Worm (Caenorhabditis elegans) whole organism, early embryonic: Measurements from ENCODE around the gene D1005.4.

ENCODE experiments used
- B0310.2 ChIP-seq: sonication (generic microtip); optimal IDR thresholded peaks from 2 replicates; lab custom pipeline; 2016; ENCODE audit warnings: mild to moderate bottlenecking, missing genetic modification characterization, missing compliant biosample characterization
- F13C5.2 ChIP-seq: sonication (generic microtip); optimal IDR thresholded peaks from 2 replicates; lab custom pipeline; 2017; ENCODE audit warnings: mild to moderate bottlenecking, missing genetic modification characterization, inconsistent platforms, missing compliant biosample characterization
- aly-1 ChIP-seq: sonication (generic microtip); optimal IDR thresholded peaks from 2 replicates; lab custom pipeline; 2016; ENCODE audit warnings: missing genetic modification characterization, missing compliant biosample characterization
- ama-1 ChIP-seq: fragments of 150-350 bp; optimal IDR thresholded peaks from 2 replicates; lab custom pipeline; 2014
- ceh-13 ChIP-seq: fragments of 200-800 bp; sonication (Bioruptor generic); optimal IDR thresholded peaks from 2 replicates; lab custom pipeline; 2018; ENCODE audit warnings: mild to moderate bottlenecking, missing genetic modification characterization, missing compliant biosample characterization
- ceh-36 ChIP-seq: sonication (generic microtip); optimal IDR thresholded peaks from 2 replicates; lab custom pipeline; 2016; ENCODE audit warnings: missing genetic modification characterization, inconsistent platforms, missing compliant biosample characterization
- ets-7 ChIP-seq: sonication (generic microtip); optimal IDR thresholded peaks from 2 replicates; lab custom pipeline; 2016; ENCODE audit warnings: missing genotype, missing genetic modification characterization, missing compliant biosample characterization
- flt-1 ChIP-seq: fragments of 200-800 bp; sonication (Bioruptor generic); IDR thresholded peaks from 2 replicates; pipeline ENCODE4 v1.3.6; 2022; ENCODE audit warnings: missing genetic modification characterization, missing compliant biosample characterization
- hmbx-1 ChIP-seq: sonication (generic microtip); optimal IDR thresholded peaks from 2 replicates; lab custom pipeline; 2016; ENCODE audit warnings: mild to moderate bottlenecking, missing genetic modification characterization, missing compliant biosample characterization
- hmg-4 ChIP-seq: fragments of 200-800 bp; sonication (Bioruptor generic); optimal IDR thresholded peaks from 2 replicates; lab custom pipeline; 2018; ENCODE audit warnings: mild to moderate bottlenecking, missing genetic modification characterization, missing compliant biosample characterization
- hnd-1 ChIP-seq: sonication (generic microtip); optimal IDR thresholded peaks from 2 replicates; lab custom pipeline; 2016; ENCODE audit warnings: missing genetic modification characterization, missing compliant biosample characterization
- pes-1 ChIP-seq: fragments of 200-800 bp; sonication (Bioruptor generic); IDR thresholded peaks from 2 replicates; pipeline ENCODE4 v1.3.6; 2022; ENCODE audit warnings: missing genetic modification reagents, missing genetic modification characterization, missing compliant biosample characterization
- scrt-1 ChIP-seq: fragments of 200-800 bp; sonication (Bioruptor generic); IDR thresholded peaks from 2 replicates; pipeline ENCODE4 v1.3.6; 2022; ENCODE audit warnings: missing genetic modification characterization, missing compliant biosample characterization
- sea-1 ChIP-seq: fragments of 200-800 bp; sonication (Bioruptor generic); conservative IDR thresholded peaks from 2 replicates; pipeline ENCODE4 v1.3.6; 2022; ENCODE audit warnings: missing genetic modification characterization, missing compliant biosample characterization
- tbx-11 ChIP-seq: fragments of 200-800 bp; sonication (Bioruptor generic); IDR thresholded peaks from 2 replicates; pipeline ENCODE4 v1.3.6; 2022; ENCODE audit warnings: missing genetic modification characterization, missing compliant biosample characterization
- tbx-37 ChIP-seq: fragments of 200-800 bp; sonication (Bioruptor generic); conservative IDR thresholded peaks from 2 replicates; pipeline ENCODE4 v1.3.6; 2022; ENCODE audit warnings: missing genetic modification reagents, missing genetic modification characterization, missing compliant biosample characterization
- tra-4 ChIP-seq: sonication (generic microtip); optimal IDR thresholded peaks from 2 replicates; lab custom pipeline; 2017; ENCODE audit warnings: missing genetic modification characterization, missing compliant biosample characterization

The D1005.4 gene

ce11 chrX:1446593-1447141, 39.0 kb downstream of the D1005.4 start, which contains the start of gene zfp-3:
TSS of gene zfp-3 (minus strand) at chrX:1446643.
- peak; percentile 70 for TF ChIP-seq F13C5.2 (tag; lab: Kevin White, UChicago)
- peak; percentile 75 for TF ChIP-seq hmg-4 (GFP tag; lab: Kevin White, UChicago)
- no peak for TF ChIP-seq ceh-13
- no peak for TF ChIP-seq sea-1 (GFP tag; lab: Robert Waterston, UW)
- TF ChIP-seq aly-1 (tag; lab: Kevin White, UChicago) = peak; percentile 63

DNA sequence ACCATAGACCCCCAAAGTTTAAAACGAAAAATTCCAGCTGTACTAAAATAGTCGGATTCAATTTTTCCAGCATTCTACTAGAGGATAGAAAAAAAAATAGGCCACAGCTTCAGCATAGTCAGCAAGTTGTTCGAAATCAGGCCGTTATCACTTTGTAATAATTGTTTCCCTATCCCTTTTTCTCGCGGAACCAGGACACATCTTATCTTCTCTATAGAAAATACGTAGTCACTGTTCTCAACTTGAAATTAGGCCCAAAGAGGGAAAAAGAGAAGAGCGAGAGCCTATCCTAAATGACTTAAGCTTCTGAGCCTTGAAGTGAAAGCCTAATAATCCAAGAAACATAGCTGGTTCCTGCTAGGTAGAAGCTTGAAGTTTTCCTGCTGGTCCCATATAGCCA, 39.9 kb downstream of the D1005.4 start:
- no peak for TF ChIP-seq hnd-1 (tag; lab: Kevin White, UChicago)
- TF ChIP-seq ceh-36 (tag; lab: Kevin White, UChicago) = no peak
- no peak for TF ChIP-seq ama-1
- no peak for TF ChIP-seq hmg-4 (GFP tag; lab: Kevin White, UChicago)
- no peak for TF ChIP-seq aly-1 (tag; lab: Kevin White, UChicago)
- TF ChIP-seq flt-1 (GFP tag; lab: Robert Waterston, UW) = no peak
- no peak for TF ChIP-seq pes-1
- TF ChIP-seq tbx-11 (GFP tag; lab: Robert Waterston, UW) = no peak
- TF ChIP-seq tra-4 = no peak
- TF ChIP-seq hmbx-1 = no peak
- no peak for TF ChIP-seq ceh-13
- TF ChIP-seq ets-7 (tag; lab: Kevin White, UChicago) = no peak
- TF ChIP-seq sea-1 (GFP tag; lab: Robert Waterston, UW) = no peak
- TF ChIP-seq B0310.2 (tag; lab: Kevin White, UChicago) = no peak
- TF ChIP-seq tbx-37 (GFP tag; lab: Robert Waterston, UW) = no peak

DNA sequence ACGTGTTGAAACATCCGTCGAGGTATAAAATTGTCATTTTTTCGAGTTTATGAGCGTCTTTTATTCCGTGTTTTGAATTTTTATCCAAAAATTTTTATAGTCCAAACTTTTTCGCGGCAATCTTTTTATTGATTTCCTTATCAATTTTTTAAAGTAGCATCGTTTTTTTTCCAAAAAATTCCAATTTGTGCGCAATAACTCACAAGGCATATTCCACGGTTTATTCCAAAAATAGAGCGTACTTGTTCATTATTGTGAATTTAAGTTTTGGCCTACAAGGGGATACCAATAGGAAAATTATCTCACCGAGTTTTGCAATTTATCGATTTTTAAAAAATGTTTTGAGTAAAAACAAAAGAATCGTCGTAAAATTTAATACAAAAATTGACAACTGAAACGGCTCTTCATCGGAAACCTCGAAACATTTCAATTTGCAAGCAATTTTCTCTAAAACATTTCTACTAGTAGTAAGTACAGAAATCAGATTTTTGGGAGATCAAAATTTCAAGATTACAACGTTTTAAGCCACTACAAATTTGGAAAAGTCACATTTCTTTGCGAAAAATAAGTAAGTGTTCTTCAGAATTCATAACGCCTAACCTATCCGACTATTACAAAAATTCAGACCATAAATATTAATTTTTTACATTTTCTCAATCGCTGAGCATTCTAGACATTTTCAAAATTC, 41.9 kb downstream of the D1005.4 start:
- TF ChIP-seq sea-1 (GFP tag; lab: Robert Waterston, UW) (no peak), ceh-13 (no peak), F13C5.2 (tag; lab: Kevin White, UChicago) (peak; percentile 1), ceh-36 (tag; lab: Kevin White, UChicago) (no peak), hnd-1 (tag; lab: Kevin White, UChicago) (no peak), B0310.2 (tag; lab: Kevin White, UChicago) (no peak), tbx-11 (GFP tag; lab: Robert Waterston, UW) (no peak)

DNA sequence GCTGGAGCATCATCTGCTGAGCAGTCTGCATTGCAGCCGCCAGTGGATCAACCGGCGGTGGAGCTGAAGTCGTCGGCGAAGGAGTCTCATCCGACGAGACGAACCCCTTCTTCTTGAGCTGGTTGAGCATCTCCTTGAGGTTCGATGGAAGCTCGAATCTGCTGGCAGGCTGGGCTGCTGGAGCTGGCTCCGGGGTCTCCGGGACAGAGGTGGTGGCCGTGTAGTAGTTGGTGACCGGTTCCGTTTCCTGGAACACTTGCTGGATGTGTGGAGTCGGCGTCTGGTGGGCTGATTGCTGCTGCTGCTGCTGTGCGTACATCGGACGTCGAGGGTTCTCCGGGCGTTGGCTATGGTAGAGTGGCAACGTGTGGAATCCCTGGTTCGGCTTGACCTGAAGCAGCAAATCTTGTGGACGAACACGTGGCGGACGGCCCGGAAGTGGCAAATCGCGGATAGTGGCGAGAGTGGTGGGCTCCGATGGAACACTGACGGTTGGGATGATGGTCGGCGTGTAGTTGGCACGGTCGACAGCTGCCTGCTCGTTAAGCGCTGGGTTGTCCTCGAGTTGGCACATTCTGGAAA, 43.9 kb downstream of the D1005.4 start:
- no peak for TF ChIP-seq hnd-1 (tag; lab: Kevin White, UChicago)
- no peak for TF ChIP-seq sea-1 (GFP tag; lab: Robert Waterston, UW)
- no peak for TF ChIP-seq ceh-13
- TF ChIP-seq tra-4 = no peak

- TF ChIP-seq pes-1 (no peak), hmbx-1 (no peak), ceh-13 (no peak), sea-1 (GFP tag; lab: Robert Waterston, UW) (no peak), hnd-1 (tag; lab: Kevin White, UChicago) (no peak), B0310.2 (tag; lab: Kevin White, UChicago) (no peak), ets-7 (tag; lab: Kevin White, UChicago) (no peak), scrt-1 (no peak), ama-1 (no peak), F13C5.2 (tag; lab: Kevin White, UChicago) (no peak), hmg-4 (GFP tag; lab: Kevin White, UChicago) (no peak)
Observed at ce11 chrX:1440161-1440560, 45.5 kb downstream of the D1005.4 start, which contains the start of gene sedl-1. TSS of gene sedl-1 (minus strand) at chrX:1440261.

ce11 chrX:1438925-1439324, 46.7 kb downstream of the D1005.4 start:
- TF ChIP-seq aly-1 (tag; lab: Kevin White, UChicago) (no peak), hmbx-1 (no peak), pes-1 (no peak), tbx-11 (GFP tag; lab: Robert Waterston, UW) (no peak)

ce11 chrX:1437097-1437496, 48.5 kb downstream of the D1005.4 start:
- TF ChIP-seq tbx-37 (GFP tag; lab: Robert Waterston, UW) = no peak
- TF ChIP-seq tbx-11 (GFP tag; lab: Robert Waterston, UW) = no peak
- TF ChIP-seq F13C5.2 (tag; lab: Kevin White, UChicago) = no peak
- TF ChIP-seq B0310.2 (tag; lab: Kevin White, UChicago) = no peak
- no peak for TF ChIP-seq ceh-13
- no peak for TF ChIP-seq aly-1 (tag; lab: Kevin White, UChicago)
- no peak for TF ChIP-seq ama-1
- TF ChIP-seq hmbx-1 = no peak
- no peak for TF ChIP-seq pes-1
- no peak for TF ChIP-seq ceh-36 (tag; lab: Kevin White, UChicago)
- no peak for TF ChIP-seq flt-1 (GFP tag; lab: Robert Waterston, UW)
- TF ChIP-seq ets-7 (tag; lab: Kevin White, UChicago) = no peak
- TF ChIP-seq hmg-4 (GFP tag; lab: Kevin White, UChicago) = no peak
- no peak for TF ChIP-seq hnd-1 (tag; lab: Kevin White, UChicago)
- TF ChIP-seq scrt-1 = no peak
- TF ChIP-seq tra-4 = no peak
- TF ChIP-seq sea-1 (GFP tag; lab: Robert Waterston, UW) = no peak
